Fruit fly (Drosophila melanogaster): ENCODE measurements around the gene CG33234.

The CG33234 gene

dm6 chr3L:2634929-2635799 lies 26.3 kb upstream of the CG33234 start (continued):
- peak; percentile 77 for TF ChIP-seq en (GFP tag; optimal IDR thresholded peaks at IDR 0.05)
- TF ChIP-seq disco-r (GFP tag; optimal IDR thresholded peaks at IDR 0.05): peak; percentile 89
- peak in 2 of 3 experiments; percentile 47 to 53 for TF ChIP-seq lola (GFP tag; optimal IDR thresholded peaks at IDR 0.05)
- TF ChIP-seq CG7786 (GFP tag; optimal IDR thresholded peaks at IDR 0.05): peak; percentile 50
- peak; percentile 92 for TF ChIP-seq Dad (GFP tag; optimal IDR thresholded peaks at IDR 0.05)
- peak; percentile 73 for TF ChIP-seq fd3F (GFP tag; optimal IDR thresholded peaks at IDR 0.05)
- peak; percentile 95 for TF ChIP-seq stwl (tag; optimal IDR thresholded peaks at IDR 0.05)
- TF ChIP-seq gcm (GFP tag; optimal IDR thresholded peaks at IDR 0.05): peak; percentile 81
- peak; percentile 85 for TF ChIP-seq CG6791 (GFP tag; IDR thresholded peaks at IDR 0.05; ENCODE audit: partially characterized antibody)
- peak; percentile 69 for TF ChIP-seq CG34224 (GFP tag; IDR thresholded peaks at IDR 0.05; ENCODE audit: partially characterized antibody)
- TF ChIP-seq CG1233 (GFP tag; optimal IDR thresholded peaks at IDR 0.05): peak; percentile 85
- TF ChIP-seq NK7.1 (GFP tag; optimal IDR thresholded peaks at IDR 0.05): peak; percentile 76
- TF ChIP-seq lilli (GFP tag; optimal IDR thresholded peaks at IDR 0.05): peak; percentile 80
- peak; percentile 77 for TF ChIP-seq CG12391 (tag; optimal IDR thresholded peaks at IDR 0.05)
- TF ChIP-seq CrebB (tag; optimal IDR thresholded peaks at IDR 0.05): peak; percentile 84
- TF ChIP-seq ap (GFP tag; IDR thresholded peaks at IDR 0.05): 0 out of 2 replicates have a peak, but pooled peaks have one; percentile 20
- TF ChIP-seq CG8290 (GFP tag; optimal IDR thresholded peaks at IDR 0.05): peak; percentile 65
- peak; percentile 89 to 92 for TF ChIP-seq CG8290 (tag; optimal IDR thresholded peaks at IDR 0.05)
- peak; percentile 68 for TF ChIP-seq CG11504 (tag; optimal IDR thresholded peaks at IDR 0.05)
- TF ChIP-seq CG18262 (tag; optimal IDR thresholded peaks at IDR 0.05): peak; percentile 56
- peak; percentile 81 for TF ChIP-seq Fer2 (tag; optimal IDR thresholded peaks at IDR 0.05)
- peak; percentile 65; the same call in 1 of the 3 replicates for TF ChIP-seq CG2199 (GFP tag; IDR thresholded peaks at IDR 0.05)
- peak; percentile 86 for TF ChIP-seq CHES-1-like (GFP tag; optimal IDR thresholded peaks at IDR 0.05)
- peak; percentile 62 for TF ChIP-seq luna (GFP tag; optimal IDR thresholded peaks at IDR 0.05)
- TF ChIP-seq CG14860 (GFP tag; IDR thresholded peaks at IDR 0.05; ENCODE audit: partially characterized antibody): peak; percentile 83
- peak; percentile 71 for TF ChIP-seq nerfin-1 (tag; optimal IDR thresholded peaks at IDR 0.05)
- peak; percentile 70 for TF ChIP-seq grau (tag; optimal IDR thresholded peaks at IDR 0.05)
- peak; percentile 54 for TF ChIP-seq Atf-2 (GFP tag; optimal IDR thresholded peaks at IDR 0.05)
- peak; percentile 70 for TF ChIP-seq CG7839 (tag; optimal IDR thresholded peaks at IDR 0.05)
- no peak for TF ChIP-seq CG1602 (GFP tag; optimal IDR thresholded peaks at IDR 0.05)
- TF ChIP-seq Neu2 (GFP tag; optimal IDR thresholded peaks at IDR 0.05; ENCODE audit: borderline replicate concordance): peak; percentile 32
- no peak for TF ChIP-seq CG7745 (tag; optimal IDR thresholded peaks at IDR 0.05)
- peak; percentile 35 to 84 for TF ChIP-seq dpn (GFP tag; optimal IDR thresholded peaks at IDR 0.05)
- TF ChIP-seq CG2889 (GFP tag; IDR thresholded peaks at IDR 0.05): no peak
- TF ChIP-seq Atf6 (GFP tag; IDR thresholded peaks at IDR 0.05): peak; percentile 81
- peak; percentile 66 for TF ChIP-seq pros (GFP tag; optimal IDR thresholded peaks at IDR 0.05)
- TF ChIP-seq ro (GFP tag; IDR thresholded peaks at IDR 0.05): no peak
- TF ChIP-seq chinmo (GFP tag; IDR thresholded peaks at IDR 0.05; ENCODE audit: partially characterized antibody): peak; percentile 73; the same call in 3 of the 4 replicates
- peak; percentile 71 for TF ChIP-seq btn (GFP tag; optimal IDR thresholded peaks at IDR 0.05)
- peak; percentile 68 for TF ChIP-seq CG14441 (GFP tag; IDR thresholded peaks at IDR 0.05)
- TF ChIP-seq CG4424 (GFP tag; optimal IDR thresholded peaks at IDR 0.05): peak; percentile 78
- TF ChIP-seq CG4282 (GFP tag; optimal IDR thresholded peaks at IDR 0.05): no peak
- peak; percentile 78 for TF ChIP-seq Awh (GFP tag; IDR thresholded peaks at IDR 0.05)
- TF ChIP-seq CG13624 (GFP tag; optimal IDR thresholded peaks at IDR 0.05): peak; percentile 81
- TF ChIP-seq CG4404 (GFP tag; IDR thresholded peaks at IDR 0.05): no peak
- peak; percentile 65 for TF ChIP-seq Xrp1 (GFP tag; IDR thresholded peaks at IDR 0.05)
- TF ChIP-seq hb (GFP tag; IDR thresholded peaks at IDR 0.05; ENCODE audit: partially characterized antibody): peak; percentile 71; the same call in 2 of the 3 replicates
- peak; percentile 76 for TF ChIP-seq CG10209 (GFP tag; optimal IDR thresholded peaks at IDR 0.05)

Measured in whole organism, embryonic.